Worm (Caenorhabditis elegans) whole organism, L3 larva: Measurements from ENCODE around the gene egg-1.

Experiments
- aly-2 ChIP-seq: fragments of 150-350 bp; optimal IDR thresholded peaks from 2 replicates; lab custom pipeline; 2014; ENCODE audit warnings: missing biosample characterization, missing genetic modification characterization
- ceh-28 ChIP-seq: fragments of 150-350 bp; optimal IDR thresholded peaks from 2 replicates; lab custom pipeline; 2014; ENCODE audit warnings: missing biosample characterization, missing genetic modification reagents, missing genetic modification characterization
- elt-1 ChIP-seq: fragments of 150-350 bp; optimal IDR thresholded peaks from 2 replicates; lab custom pipeline; 2014; ENCODE audit warnings: missing biosample characterization, missing genetic modification characterization
- elt-2 ChIP-seq: sonication (generic microtip); optimal IDR thresholded peaks from 2 replicates; lab custom pipeline; 2016; ENCODE audit warnings: missing genetic modification reagents, mild to moderate bottlenecking, missing genetic modification characterization, missing compliant biosample characterization
- lin-39 ChIP-seq: fragments of 150-350 bp; optimal IDR thresholded peaks from 2 replicates; lab custom pipeline; 2018; ENCODE audit warnings: missing biosample characterization, missing genetic modification reagents, missing genetic modification characterization
- lsy-12 ChIP-seq: sonication (generic microtip); optimal IDR thresholded peaks from 2 replicates; lab custom pipeline; 2016; ENCODE audit warnings: mild to moderate bottlenecking, missing genetic modification characterization, missing compliant biosample characterization
- nhr-11 ChIP-seq: fragments of 150-350 bp; optimal IDR thresholded peaks from 2 replicates; lab custom pipeline; 2014; ENCODE audit warnings: missing biosample characterization, missing genetic modification characterization
- pqm-1 ChIP-seq: fragments of 150-350 bp; optimal IDR thresholded peaks from 2 replicates; lab custom pipeline; 2017; ENCODE audit warnings: missing biosample characterization, missing genetic modification characterization, inconsistent platforms
- zag-1 ChIP-seq: fragments of 150-350 bp; optimal IDR thresholded peaks from 2 replicates; lab custom pipeline; 2014; ENCODE audit warnings: missing biosample characterization, missing genetic modification characterization

DNA sequence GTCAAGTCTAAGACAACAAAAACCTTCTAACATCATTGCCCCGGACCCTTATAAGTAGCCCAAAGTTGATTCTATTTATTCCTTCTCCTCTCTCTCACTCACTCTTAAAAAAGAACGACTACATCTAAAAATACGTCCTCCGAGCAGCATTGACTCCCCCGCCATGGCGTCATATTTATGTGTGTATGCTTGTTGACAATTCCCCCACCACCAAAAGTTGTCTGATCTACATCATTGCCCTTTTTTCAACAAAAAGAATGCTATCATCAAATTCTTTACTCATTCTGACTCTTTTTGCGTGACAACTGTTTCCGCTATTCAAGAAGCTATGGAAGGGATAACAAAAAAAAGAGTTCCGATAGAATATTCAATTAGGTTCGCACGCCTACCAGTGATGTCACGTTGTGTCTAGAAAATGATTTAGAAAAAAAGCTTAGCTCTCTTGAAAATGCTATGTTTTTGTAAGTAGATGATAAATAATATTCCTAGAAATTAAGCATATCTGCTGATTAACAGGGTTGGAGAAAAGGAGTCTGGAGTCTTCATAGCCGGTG, 29.6 kb downstream of the egg-1 start:
- TF ChIP-seq elt-1, result no peak
- no peak for TF ChIP-seq lsy-12 (tag; lab: Kevin White, UChicago)
- no peak for TF ChIP-seq ceh-28 (tag; lab: Kevin White, UChicago)
- no peak for TF ChIP-seq zag-1 (tag; lab: Kevin White, UChicago)
- no peak for TF ChIP-seq lin-39 (tag; lab: Kevin White, UChicago)
- TF ChIP-seq aly-2 (tag; lab: Kevin White, UChicago), result no peak
- no peak for TF ChIP-seq elt-2 (tag; lab: Kevin White, UChicago)
- no peak for TF ChIP-seq nhr-11 (tag; lab: Kevin White, UChicago)
- no peak for TF ChIP-seq pqm-1 (tag; lab: Kevin White, UChicago)
